Fruit fly (Drosophila melanogaster) whole organism, adult: ENCODE measurements around the gene ifc.

Experiments used
- CG12768 ChIP-seq: fragments of 200-800 bp; sonication (Bioruptor generic); optimal IDR thresholded peaks from 2 replicates; lab custom pipeline; 2017; ENCODE audit warnings: missing biosample characterization, missing genetic modification characterization, mild to moderate bottlenecking, moderate library complexity, missing genetic modification reagents
- CG33017 ChIP-seq: fragments of 200-800 bp; sonication (Bioruptor generic); optimal IDR thresholded peaks from 2 replicates; lab custom pipeline; 2018; ENCODE audit warnings: missing biosample characterization, mild to moderate bottlenecking, missing genetic modification characterization, moderate library complexity
- CG5204 ChIP-seq: fragments of 200-800 bp; sonication (Bioruptor generic); optimal IDR thresholded peaks from 2 replicates; lab custom pipeline; 2016; ENCODE audit warnings: missing biosample characterization, missing genetic modification characterization
- CG7045 ChIP-seq: fragments of 200-800 bp; sonication (Bioruptor generic); optimal IDR thresholded peaks from 2 replicates; lab custom pipeline; 2017; ENCODE audit warnings: missing biosample characterization, mild to moderate bottlenecking, missing genetic modification characterization
- CG7101 ChIP-seq: fragments of 200-800 bp; sonication (Bioruptor generic); optimal IDR thresholded peaks from 2 replicates; lab custom pipeline; 2018; ENCODE audit warnings: missing biosample characterization, mild to moderate bottlenecking, missing genetic modification characterization, moderate library complexity
- Hr96 ChIP-seq: fragments of 200-800 bp; sonication (Bioruptor generic); optimal IDR thresholded peaks from 2 replicates; lab custom pipeline; 2016; ENCODE audit warnings: missing biosample characterization, missing genetic modification characterization
- cic ChIP-seq: fragments of 200-800 bp; sonication (Bioruptor generic); optimal IDR thresholded peaks from 2 replicates; lab custom pipeline; 2017; ENCODE audit warnings: missing biosample characterization, mild to moderate bottlenecking, missing genetic modification characterization, moderate library complexity
- kay ChIP-seq: fragments of 200-800 bp; sonication (Bioruptor generic); peaks from one replicate; lab custom pipeline; 2016; ENCODE audit warnings: missing biosample characterization, missing genetic modification characterization, borderline replicate concordance
- ovo ChIP-seq: fragments of 200-800 bp; sonication (Bioruptor generic); optimal IDR thresholded peaks from 2 replicates; lab custom pipeline; 2016; ENCODE audit warnings: missing biosample characterization, missing genetic modification characterization
- pad ChIP-seq: fragments of 200-800 bp; sonication (Bioruptor generic); optimal IDR thresholded peaks from 3 replicates; lab custom pipeline; 2017; ENCODE audit warnings: missing biosample characterization, missing genetic modification characterization, mild to moderate bottlenecking, moderate library complexity, missing genetic modification reagents
- tj ChIP-seq: fragments of 200-800 bp; sonication (Bioruptor generic); optimal IDR thresholded peaks from 3 replicates; lab custom pipeline; 2017; ENCODE audit warnings: missing biosample characterization, mild to moderate bottlenecking, missing genetic modification characterization, moderate library complexity

DNA sequence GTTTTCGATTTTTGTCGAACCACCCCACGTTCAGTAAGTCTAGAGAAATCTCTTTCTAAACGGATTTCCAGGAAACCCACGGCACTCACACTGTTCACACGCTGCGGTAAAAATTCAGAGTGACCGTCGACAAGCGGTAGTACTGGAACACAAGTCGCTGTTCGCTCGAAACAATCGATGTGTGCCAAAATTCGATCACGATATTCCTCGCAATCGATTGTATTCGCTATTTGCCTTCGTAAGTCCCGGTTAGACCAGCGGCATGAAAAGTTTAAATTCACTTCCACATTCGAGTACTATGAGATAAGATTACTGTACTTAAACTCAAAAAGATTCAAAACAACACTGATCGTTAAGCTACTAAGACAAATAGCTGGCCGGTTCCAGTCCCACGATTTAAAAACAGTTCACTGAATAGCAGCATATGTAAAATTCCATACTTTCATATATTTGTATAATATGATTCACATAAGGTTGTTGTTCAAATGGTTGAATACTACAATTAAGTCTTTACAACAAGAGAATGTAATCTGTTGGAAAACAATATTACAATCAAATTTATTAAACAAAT, 5.2 kb upstream of the ifc start, which contains the start of gene chic:
- TF ChIP-seq Hr96 (GFP tag; lab: Kevin White, UChicago) (peak; percentile 68), CG12768 (peak; percentile 3), tj (GFP tag; lab: Kevin White, UChicago) (no peak), pad (GFP tag; lab: Kevin White, UChicago) (no peak), cic (GFP tag; lab: Kevin White, UChicago) (no peak), CG7045 (GFP tag; lab: Kevin White, UChicago) (peak; percentile 35), CG5204 (GFP tag; lab: Kevin White, UChicago) (peak; percentile 70), kay (GFP tag; lab: Kevin White, UChicago) (no peak), CG33017 (tag; lab: Kevin White, UChicago) (no peak), CG7101 (tag; lab: Kevin White, UChicago) (no peak), ovo (GFP tag; lab: Kevin White, UChicago) (no peak)
